Fruit fly (Drosophila melanogaster): ENCODE results near the gene CG18273.
A peak's percentile ranks its signal among the peaks of the same experiment; 100 is the strongest.

Gene CG18273

dm6 chrX:476230-477143, 10.9 kb downstream of the CG18273 start, which contains the start of the genes ebo and CG13373 (continued):
- TF ChIP-seq CG11093 (GFP tag; IDR thresholded peaks at IDR 0.05) (no peak), jigr1 (GFP tag; IDR thresholded peaks at IDR 0.05) (no peak), CG18011 (GFP tag; optimal IDR thresholded peaks at IDR 0.05) (no peak), zfh1 (GFP tag; IDR thresholded peaks at IDR 0.05) (0 out of 3 replicates have a peak, but pooled peaks have one; percentile 30), ap (GFP tag; IDR thresholded peaks at IDR 0.05) (no peak), scrt (GFP tag; optimal IDR thresholded peaks at IDR 0.05) (no peak), ranshi (GFP tag; IDR thresholded peaks at IDR 0.05) (no peak), Doc2 (GFP tag; IDR thresholded peaks at IDR 0.05) (no peak), Taf1 (GFP tag; IDR thresholded peaks at IDR 0.05) (no peak), zfh2 (GFP tag; optimal IDR thresholded peaks at IDR 0.05) (peak; percentile 32), bab2 (GFP tag; optimal IDR thresholded peaks at IDR 0.05) (no peak), MESR4 (GFP tag; optimal IDR thresholded peaks at IDR 0.05) (peak; percentile 77), CG16863 (GFP tag; optimal IDR thresholded peaks at IDR 0.05) (no peak), en (GFP tag; optimal IDR thresholded peaks at IDR 0.05) (no peak), CG11504 (tag; optimal IDR thresholded peaks at IDR 0.05) (no peak), tio (GFP tag; optimal IDR thresholded peaks at IDR 0.05) (no peak), CG43689 (GFP tag; IDR thresholded peaks at IDR 0.05) (no peak), al (GFP tag; IDR thresholded peaks at IDR 0.05) (0 out of 2 replicates have a peak, but pooled peaks have one; percentile 17), Trl (optimal IDR thresholded peaks at IDR 0.05) (no peak), Trl (GFP tag; optimal IDR thresholded peaks at IDR 0.05) (no peak), crc (GFP tag; optimal IDR thresholded peaks at IDR 0.05) (no peak), NC2α (GFP tag; optimal IDR thresholded peaks at IDR 0.05) (no peak), Dek (tag; optimal IDR thresholded peaks at IDR 0.05) (peak; percentile 15), Hr51 (GFP tag; optimal IDR thresholded peaks at IDR 0.05) (no peak), chm (GFP tag; IDR thresholded peaks at IDR 0.05) (no peak), Xrp1 (GFP tag; IDR thresholded peaks at IDR 0.05) (peak; percentile 30; the same call in 1 of the 2 replicates), CG2202 (tag; optimal IDR thresholded peaks at IDR 0.05) (no peak), Antp (GFP tag; optimal IDR thresholded peaks at IDR 0.05) (peak; percentile 12), CG11560 (tag; IDR thresholded peaks at IDR 0.05) (no peak), unpg (GFP tag; optimal IDR thresholded peaks at IDR 0.05) (peak; percentile 56), CG4360 (GFP tag; IDR thresholded peaks at IDR 0.05) (no peak), dati (GFP tag; IDR thresholded peaks at IDR 0.05) (no peak), sim (GFP tag; IDR thresholded peaks at IDR 0.05) (no peak), CG9609 (GFP tag; optimal IDR thresholded peaks at IDR 0.05) (no peak), ERR (GFP tag; optimal IDR thresholded peaks at IDR 0.05) (no peak), Scr (GFP tag; IDR thresholded peaks at IDR 0.05; ENCODE audit: partially characterized antibody) (peak; percentile 67), CG8388 (GFP tag; optimal IDR thresholded peaks at IDR 0.05) (peak; percentile 28), Sry-δ (GFP tag; optimal IDR thresholded peaks at IDR 0.05) (peak; percentile 76), CG14860 (GFP tag; IDR thresholded peaks at IDR 0.05; ENCODE audit: partially characterized antibody) (peak; percentile 19; the same call in 2 of the 3 replicates), her (GFP tag; optimal IDR thresholded peaks at IDR 0.05) (no peak), CG8089 (GFP tag; optimal IDR thresholded peaks at IDR 0.05) (no peak), CG1529 (GFP tag; optimal IDR thresholded peaks at IDR 0.05) (no peak), gem (tag; optimal IDR thresholded peaks at IDR 0.05) (no peak), dmrt11E (tag; optimal IDR thresholded peaks at IDR 0.05) (peak; percentile 24), kah (GFP tag; optimal IDR thresholded peaks at IDR 0.05) (no peak), cg (GFP tag; optimal IDR thresholded peaks at IDR 0.05) (no peak), CG11695 (GFP tag; IDR thresholded peaks at IDR 0.05) (no peak), CG4617 (GFP tag; optimal IDR thresholded peaks at IDR 0.05; ENCODE audit: borderline replicate concordance) (peak; percentile 71), Vsx1 (GFP tag; optimal IDR thresholded peaks at IDR 0.05) (no peak), Kr (GFP tag; optimal IDR thresholded peaks at IDR 0.05) (no peak)

Data from whole organism, embryonic.